Worm (Caenorhabditis elegans) whole organism, young adult: ENCODE measurements around the gene cnnm-3.

Experiments
- B0261.1 ChIP-seq: sonication (generic microtip); optimal IDR thresholded peaks from 2 replicates; lab custom pipeline; 2016; ENCODE audit warnings: mild to moderate bottlenecking, missing genetic modification characterization, moderate library complexity, missing compliant biosample characterization
- B0336.3 ChIP-seq: fragments of 200-800 bp; sonication (Bioruptor generic); IDR thresholded peaks from 2 replicates; pipeline ENCODE4 v1.3.6; 2022; ENCODE audit warnings: missing genetic modification characterization, missing compliant biosample characterization
- F22D6.2 ChIP-seq: sonication (generic microtip); optimal IDR thresholded peaks from 2 replicates; lab custom pipeline; 2016; ENCODE audit warnings: mild to moderate bottlenecking, missing genetic modification characterization, missing compliant biosample characterization
- F49E8.2 ChIP-seq: sonication (generic microtip); optimal IDR thresholded peaks from 3 replicates; lab custom pipeline; 2017; ENCODE audit warnings: missing genetic modification characterization, mild to moderate bottlenecking, missing compliant biosample characterization, antibody characterized with exemption, moderate library complexity; ENCODE audit not compliant: insufficient read depth
- F52B5.7 ChIP-seq: sonication (generic microtip); optimal IDR thresholded peaks from 2 replicates; lab custom pipeline; 2016; ENCODE audit warnings: mild to moderate bottlenecking, missing genetic modification characterization, missing compliant biosample characterization
- F55B11.4 ChIP-seq: sonication (generic microtip); optimal IDR thresholded peaks from 2 replicates; lab custom pipeline; 2016; ENCODE audit warnings: missing compliant biosample characterization, missing genetic modification characterization, borderline replicate concordance; ENCODE audit not compliant: insufficient read depth
- T26A5.8 ChIP-seq: sonication (generic microtip); optimal IDR thresholded peaks from 2 replicates; lab custom pipeline; 2016; ENCODE audit warnings: missing genetic modification characterization, missing compliant biosample characterization
- Y53G8AR.9 ChIP-seq: fragments of 200-800 bp; sonication (Bioruptor generic); conservative IDR thresholded peaks from 2 replicates; pipeline ENCODE4 v1.3.6; 2022; ENCODE audit warnings: missing genetic modification reagents, missing genetic modification characterization, missing compliant biosample characterization
- Y79H2A.3 ChIP-seq: fragments of 200-800 bp; sonication (Bioruptor generic); conservative IDR thresholded peaks from 2 replicates; pipeline ENCODE4 v1.3.6; 2022; ENCODE audit warnings: missing genetic modification reagents, missing genetic modification characterization, missing compliant biosample characterization
- aptf-3 ChIP-seq: fragments of 200-800 bp; sonication (Bioruptor generic); IDR thresholded peaks from 2 replicates; pipeline ENCODE4 v1.3.6; 2022; ENCODE audit warnings: missing genetic modification characterization, missing compliant biosample characterization
- atf-7 ChIP-seq: sonication (generic microtip); optimal IDR thresholded peaks from 2 replicates; lab custom pipeline; 2017; ENCODE audit warnings: mild to moderate bottlenecking, missing genetic modification characterization, missing compliant biosample characterization
- attf-5 ChIP-seq: fragments of 200-800 bp; sonication (Bioruptor generic); optimal IDR thresholded peaks from 2 replicates; lab custom pipeline; 2018; ENCODE audit warnings: mild to moderate bottlenecking, missing genetic modification characterization, missing compliant biosample characterization
- bed-2 ChIP-seq: fragments of 200-800 bp; sonication (Bioruptor generic); IDR thresholded peaks from 2 replicates; pipeline ENCODE4 v1.3.6; 2022; ENCODE audit warnings: missing genetic modification reagents, missing genetic modification characterization, missing compliant biosample characterization
- ccch-3 ChIP-seq: fragments of 200-800 bp; sonication (Bioruptor generic); optimal IDR thresholded peaks from 2 replicates; lab custom pipeline; 2018; ENCODE audit warnings: mild to moderate bottlenecking, missing genetic modification characterization, missing compliant biosample characterization
- ekl-4 ChIP-seq: fragments of 200-800 bp; sonication (Bioruptor generic); IDR thresholded peaks from 2 replicates; pipeline ENCODE4 v1.3.6; 2022; ENCODE audit warnings: missing genetic modification reagents, missing genetic modification characterization, missing compliant biosample characterization
- ets-4 ChIP-seq: fragments of 200-800 bp; sonication (Bioruptor generic); optimal IDR thresholded peaks from 2 replicates; lab custom pipeline; 2018; ENCODE audit warnings: mild to moderate bottlenecking, missing genetic modification characterization, missing compliant biosample characterization
- fkh-3 ChIP-seq: sonication (generic microtip); optimal IDR thresholded peaks from 2 replicates; lab custom pipeline; 2016; ENCODE audit warnings: mild to moderate bottlenecking, missing genetic modification characterization, missing compliant biosample characterization
- him-1 ChIP-seq: sonication (generic microtip); optimal IDR thresholded peaks from 2 replicates; lab custom pipeline; 2016; ENCODE audit warnings: missing genotype, missing genetic modification reagents, missing genetic modification characterization, missing compliant biosample characterization
- hlh-26 ChIP-seq: fragments of 200-800 bp; sonication (Bioruptor generic); conservative IDR thresholded peaks from 2 replicates; pipeline ENCODE4 v1.3.6; 2022; ENCODE audit warnings: missing genetic modification reagents, missing genetic modification characterization, missing compliant biosample characterization
- hmg-1.2 ChIP-seq: fragments of 200-800 bp; sonication (Bioruptor generic); IDR thresholded peaks from 2 replicates; pipeline ENCODE4 v1.3.6; 2022; ENCODE audit warnings: missing genetic modification reagents, missing genetic modification characterization, missing compliant biosample characterization
- let-607 ChIP-seq, 2 experiments: fragments of 200-800 bp in 1 of 2; sonication (Bioruptor generic) in 1 of 2; sonication (generic microtip) in 1 of 2; optimal IDR thresholded peaks; 2 replicates each; lab custom pipeline; 2016 to 2018; ENCODE audit warnings: mild to moderate bottlenecking in 2 of 2, missing compliant biosample characterization in 2 of 2, missing genetic modification characterization in 2 of 2, moderate library complexity in 2 of 2, missing genotype in 1 of 2
- mel-28 ChIP-seq: sonication (generic microtip); optimal IDR thresholded peaks from 2 replicates; lab custom pipeline; 2016; ENCODE audit warnings: borderline replicate concordance, mild to moderate bottlenecking, missing genetic modification characterization, missing compliant biosample characterization
- nfya-1 ChIP-seq: sonication (generic microtip); optimal IDR thresholded peaks from 2 replicates; lab custom pipeline; 2017; ENCODE audit warnings: antibody characterized with exemption, missing compliant biosample characterization, missing genetic modification characterization, borderline replicate concordance; ENCODE audit not compliant: insufficient read depth
- nfya-2 ChIP-seq: fragments of 200-800 bp; sonication (Bioruptor generic); IDR thresholded peaks from 2 replicates; pipeline ENCODE4 v1.3.6; 2022; ENCODE audit warnings: missing genetic modification reagents, missing genetic modification characterization, missing compliant biosample characterization
- nfyb-1 ChIP-seq: fragments of 200-800 bp; sonication (Bioruptor generic); IDR thresholded peaks from 2 replicates; pipeline ENCODE4 v1.3.6; 2022; ENCODE audit warnings: missing genetic modification reagents, missing genetic modification characterization, missing compliant biosample characterization
- nhr-27 ChIP-seq: fragments of 200-800 bp; sonication (Bioruptor generic); optimal IDR thresholded peaks from 2 replicates; lab custom pipeline; 2018; ENCODE audit warnings: mild to moderate bottlenecking, missing genetic modification characterization, moderate library complexity, missing compliant biosample characterization
- nhr-80 ChIP-seq: sonication (generic microtip); optimal IDR thresholded peaks from 2 replicates; lab custom pipeline; 2016; ENCODE audit warnings: missing genetic modification characterization, missing compliant biosample characterization
- sea-2 ChIP-seq: fragments of 200-800 bp; sonication (Bioruptor generic); IDR thresholded peaks from 2 replicates; pipeline ENCODE4 v1.3.6; 2022; ENCODE audit warnings: missing genetic modification characterization, missing compliant biosample characterization
- snpc-1.1 ChIP-seq: sonication (generic microtip); optimal IDR thresholded peaks from 2 replicates; lab custom pipeline; 2017; ENCODE audit warnings: missing genetic modification characterization, mild to moderate bottlenecking, missing compliant biosample characterization, antibody characterized with exemption, moderate library complexity, missing genotype, missing genetic modification reagents; ENCODE audit not compliant: insufficient read depth
- snpc-4 ChIP-seq, 5 experiments: fragments of 150-350 bp in 1 of 5; sonication (generic microtip) in 4 of 5; optimal IDR thresholded peaks; 2 replicates each; lab custom pipeline; 2014 to 2018; ENCODE audit warnings: missing genetic modification characterization in 5 of 5, missing biosample characterization in 3 of 5, antibody characterized with exemption in 2 of 5, mild to moderate bottlenecking in 2 of 5, missing compliant biosample characterization in 2 of 5, missing genotype in 2 of 5, moderate library complexity in 2 of 5, missing genetic modification reagents in 1 of 5
- xnd-1 ChIP-seq: sonication (generic microtip); optimal IDR thresholded peaks from 2 replicates; lab custom pipeline; 2016; ENCODE audit warnings: missing genotype, missing genetic modification reagents, missing genetic modification characterization, missing compliant biosample characterization
- zfh-2 ChIP-seq: fragments of 200-800 bp; sonication (Bioruptor generic); conservative IDR thresholded peaks from 2 replicates; pipeline ENCODE4 v1.3.6; 2022; ENCODE audit warnings: missing genetic modification reagents, missing genetic modification characterization, missing compliant biosample characterization
- zim-3 ChIP-seq: sonication (generic microtip); optimal IDR thresholded peaks from 2 replicates; lab custom pipeline; 2017; ENCODE audit warnings: mild to moderate bottlenecking, missing genetic modification characterization, moderate library complexity, missing compliant biosample characterization
- ztf-18 ChIP-seq: sonication (generic microtip); optimal IDR thresholded peaks from 2 replicates; lab custom pipeline; 2016; ENCODE audit warnings: missing genotype, mild to moderate bottlenecking, missing genetic modification characterization, missing compliant biosample characterization
- ztf-28 ChIP-seq: fragments of 200-800 bp; sonication (Bioruptor generic); IDR thresholded peaks from 2 replicates; pipeline ENCODE4 v1.3.6; 2022; ENCODE audit warnings: missing genetic modification reagents, missing genetic modification characterization, missing compliant biosample characterization

The cnnm-3 gene

ce11 chrX:3018505-3018996 lies 27.1 kb downstream of the cnnm-3 start, which contains the start of gene flp-18:
Gene flp-18, minus strand, starts transcription at chrX:3018555.
- TF ChIP-seq ztf-18 (tag; lab: Kevin White, UChicago) (no peak), nfyb-1 (no peak), aptf-3 (GFP tag; lab: Robert Waterston, UW) (no peak), him-1 (tag; lab: Kevin White, UChicago) (no peak), T26A5.8 (tag; lab: Kevin White, UChicago) (no peak), bed-2 (no peak)

- no peak for TF ChIP-seq ekl-4 (GFP tag; lab: Robert Waterston, UW)
- TF ChIP-seq fkh-3, result no peak
- TF ChIP-seq B0261.1, result no peak
- no peak for TF ChIP-seq sea-2
- TF ChIP-seq attf-5 (GFP tag; lab: Kevin White, UChicago), result no peak
- TF ChIP-seq xnd-1 (tag; lab: Kevin White, UChicago), result no peak
- no peak for TF ChIP-seq nhr-27 (tag; lab: Kevin White, UChicago)
- TF ChIP-seq hmg-1.2 (GFP tag; lab: Robert Waterston, UW), result no peak
- TF ChIP-seq nfya-1 (tag; lab: Kevin White, UChicago), result no peak
- TF ChIP-seq hlh-26 (GFP tag; lab: Robert Waterston, UW), result no peak
- TF ChIP-seq ztf-28 (GFP tag; lab: Robert Waterston, UW), result no peak
- TF ChIP-seq B0336.3, result no peak
- TF ChIP-seq snpc-1.1 (tag; lab: Kevin White, UChicago), result no peak
- TF ChIP-seq ets-4 (GFP tag; lab: Kevin White, UChicago), result no peak
Observed at ce11 chrX:3009190-3009589, 36.5 kb downstream of the cnnm-3 start, which contains the start of gene Y48D7A.1. Gene Y48D7A.1, plus strand, starts transcription at chrX:3009490.

ce11 chrX:3003703-3004102 lies 41.9 kb downstream of the cnnm-3 start, which contains the start of gene Y41G9A.6:
Gene Y41G9A.6, minus strand, starts transcription at chrX:3003803.
- TF ChIP-seq zfh-2 (no peak), F52B5.7 (tag; lab: Kevin White, UChicago) (no peak), Y79H2A.3 (GFP tag; lab: Robert Waterston, UW) (no peak), F49E8.2 (tag; lab: Kevin White, UChicago) (no peak), F55B11.4 (tag; lab: Kevin White, UChicago) (no peak), let-607 (tag; optimal IDR thresholded peaks at IDR 0.05; lab: Kevin White, UChicago) (no peak)

ce11 chrX:2999652-3000051 lies 46.0 kb downstream of the cnnm-3 start, which contains the start of gene Y41G9A.17:
Gene Y41G9A.17, minus strand, starts transcription at chrX:2999752.
- TF ChIP-seq snpc-4 (GFP tag; optimal IDR thresholded peaks at IDR 0.05; lab: Kevin White, UChicago) (no peak), snpc-4 (tag; optimal IDR thresholded peaks at IDR 0.05; lab: Kevin White, UChicago) (no peak), mel-28 (tag; lab: Kevin White, UChicago) (no peak), ccch-3 (GFP tag; lab: Kevin White, UChicago) (no peak), xnd-1 (tag; lab: Kevin White, UChicago) (no peak), Y53G8AR.9 (GFP tag; lab: Robert Waterston, UW) (no peak), nfya-2 (GFP tag; lab: Robert Waterston, UW) (no peak), atf-7 (tag; lab: Kevin White, UChicago) (no peak), zim-3 (no peak), F22D6.2 (no peak), nhr-80 (tag; lab: Kevin White, UChicago) (no peak)
